Fruit fly (Drosophila melanogaster): Measurements from ENCODE around the gene CG5001.

The CG5001 gene

dm6 chr2L:1217033-1217612 is 31.6 kb downstream of the CG5001 start:
- no peak for TF ChIP-seq usp (GFP tag; optimal IDR thresholded peaks at IDR 0.05)
- no peak for TF ChIP-seq GATAd (GFP tag; optimal IDR thresholded peaks at IDR 0.05)
- no peak for TF ChIP-seq jim (GFP tag; optimal IDR thresholded peaks at IDR 0.05)
- no peak for TF ChIP-seq sv (GFP tag; optimal IDR thresholded peaks at IDR 0.05)
- no peak for TF ChIP-seq HLH106 (tag; optimal IDR thresholded peaks at IDR 0.05)
- TF ChIP-seq Hnf4 (GFP tag; optimal IDR thresholded peaks at IDR 0.05) = no peak
- no peak for TF ChIP-seq CG32264 (GFP tag; optimal IDR thresholded peaks at IDR 0.05)
- TF ChIP-seq lola (GFP tag; optimal IDR thresholded peaks at IDR 0.05) = no peak
- TF ChIP-seq CG9705 (GFP tag; optimal IDR thresholded peaks at IDR 0.05) = no peak
- no peak for TF ChIP-seq Hr78 (GFP tag; optimal IDR thresholded peaks at IDR 0.05)
- no peak for TF ChIP-seq dmrt93B (GFP tag; optimal IDR thresholded peaks at IDR 0.05)
- no peak for TF ChIP-seq N (GFP tag; optimal IDR thresholded peaks at IDR 0.05)
- TF ChIP-seq tai (GFP tag; optimal IDR thresholded peaks at IDR 0.05) = no peak
- TF ChIP-seq Dfd (GFP tag; optimal IDR thresholded peaks at IDR 0.05) = no peak
- TF ChIP-seq Sp1 (GFP tag; optimal IDR thresholded peaks at IDR 0.05) = no peak
- no peak for TF ChIP-seq br (GFP tag; optimal IDR thresholded peaks at IDR 0.05)
- TF ChIP-seq Jra (GFP tag; optimal IDR thresholded peaks at IDR 0.05) = no peak
- no peak for TF ChIP-seq Vsx2 (GFP tag; optimal IDR thresholded peaks at IDR 0.05; ENCODE audit: partially characterized antibody)
- no peak for TF ChIP-seq sage (GFP tag; optimal IDR thresholded peaks at IDR 0.05)
- no peak for TF ChIP-seq Rel (GFP tag; optimal IDR thresholded peaks at IDR 0.05)
- TF ChIP-seq Rel (tag; optimal IDR thresholded peaks at IDR 0.05) = no peak

- TF ChIP-seq Myc (optimal IDR thresholded peaks at IDR 0.05) (no peak), pan (optimal IDR thresholded peaks at IDR 0.05) (peak; percentile 25), OdsH (GFP tag; optimal IDR thresholded peaks at IDR 0.05) (peak; percentile 42), fru (GFP tag; optimal IDR thresholded peaks at IDR 0.05) (no peak)
Measured at dm6 chr2L:1217892-1218473, 32.4 kb downstream of the CG5001 start.

- TF ChIP-seq Abd-B (GFP tag; optimal IDR thresholded peaks at IDR 0.05) = no peak
- no peak for TF ChIP-seq lola (GFP tag; optimal IDR thresholded peaks at IDR 0.05)
- no peak for TF ChIP-seq usp (GFP tag; optimal IDR thresholded peaks at IDR 0.05)
- TF ChIP-seq CrebA (GFP tag; optimal IDR thresholded peaks at IDR 0.05; ENCODE audit: borderline replicate concordance) = no peak
- no peak for TF ChIP-seq tai (GFP tag; optimal IDR thresholded peaks at IDR 0.05)
- TF ChIP-seq Myc (optimal IDR thresholded peaks at IDR 0.05) = no peak
- TF ChIP-seq ey (GFP tag; optimal IDR thresholded peaks at IDR 0.05) = no peak
- no peak for TF ChIP-seq brk (GFP tag; optimal IDR thresholded peaks at IDR 0.05)
- no peak for TF ChIP-seq psq (GFP tag; optimal IDR thresholded peaks at IDR 0.05)
- TF ChIP-seq OdsH (GFP tag; optimal IDR thresholded peaks at IDR 0.05) = no peak
- TF ChIP-seq fru (GFP tag; optimal IDR thresholded peaks at IDR 0.05) = no peak
- no peak for TF ChIP-seq pan (optimal IDR thresholded peaks at IDR 0.05)
Measured at dm6 chr2L:1218475-1218874, 32.9 kb downstream of the CG5001 start.

dm6 chr2L:1218993-1219392 is 33.4 kb downstream of the CG5001 start, which contains the start of gene CG42329:
Gene CG42329 (plus strand): TSS chr2L:1219293.
- no peak for TF ChIP-seq Hr78 (GFP tag; optimal IDR thresholded peaks at IDR 0.05)
- TF ChIP-seq CG32264 (GFP tag; optimal IDR thresholded peaks at IDR 0.05) = no peak
- TF ChIP-seq N (GFP tag; optimal IDR thresholded peaks at IDR 0.05) = no peak
- TF ChIP-seq Dif (GFP tag; optimal IDR thresholded peaks at IDR 0.05; ENCODE audit: partially characterized antibody) = no peak
- no peak for TF ChIP-seq sage (GFP tag; optimal IDR thresholded peaks at IDR 0.05)

- no peak for TF ChIP-seq dl (GFP tag; optimal IDR thresholded peaks at IDR 0.05; ENCODE audit: insufficient read depth in 1 of 2, partially characterized antibody in 2 of 2)
- TF ChIP-seq sv (GFP tag; optimal IDR thresholded peaks at IDR 0.05) = no peak
- no peak for TF ChIP-seq h (GFP tag; optimal IDR thresholded peaks at IDR 0.05)
- TF ChIP-seq CG9705 (GFP tag; optimal IDR thresholded peaks at IDR 0.05) = no peak
- no peak for TF ChIP-seq Abd-B (GFP tag; optimal IDR thresholded peaks at IDR 0.05)
- no peak for TF ChIP-seq CG32264 (GFP tag; optimal IDR thresholded peaks at IDR 0.05)
- TF ChIP-seq pan (optimal IDR thresholded peaks at IDR 0.05) = no peak
- no peak for TF ChIP-seq usp (GFP tag; optimal IDR thresholded peaks at IDR 0.05)
- TF ChIP-seq CrebA (GFP tag; optimal IDR thresholded peaks at IDR 0.05; ENCODE audit: borderline replicate concordance) = no peak
- TF ChIP-seq brk (GFP tag; optimal IDR thresholded peaks at IDR 0.05) = no peak
- TF ChIP-seq Sp1 (GFP tag; optimal IDR thresholded peaks at IDR 0.05) = no peak
- no peak for TF ChIP-seq Mio (GFP tag; optimal IDR thresholded peaks at IDR 0.05)
- no peak for TF ChIP-seq Dif (GFP tag; optimal IDR thresholded peaks at IDR 0.05; ENCODE audit: partially characterized antibody)
- no peak for TF ChIP-seq psq (GFP tag; optimal IDR thresholded peaks at IDR 0.05)
Measured at dm6 chr2L:1230691-1231090, 45.1 kb downstream of the CG5001 start.
